Worm (Caenorhabditis elegans) whole organism, early embryonic: Measurements from ENCODE around the gene cah-4.

Source experiments
- B0310.2 ChIP-seq: sonication (generic microtip); optimal IDR thresholded peaks from 2 replicates; lab custom pipeline; 2016; ENCODE audit warnings: mild to moderate bottlenecking, missing genetic modification characterization, missing compliant biosample characterization
- F13C5.2 ChIP-seq: sonication (generic microtip); optimal IDR thresholded peaks from 2 replicates; lab custom pipeline; 2017; ENCODE audit warnings: mild to moderate bottlenecking, missing genetic modification characterization, inconsistent platforms, missing compliant biosample characterization
- aly-1 ChIP-seq: sonication (generic microtip); optimal IDR thresholded peaks from 2 replicates; lab custom pipeline; 2016; ENCODE audit warnings: missing genetic modification characterization, missing compliant biosample characterization
- ama-1 ChIP-seq: fragments of 150-350 bp; optimal IDR thresholded peaks from 2 replicates; lab custom pipeline; 2014
- ceh-13 ChIP-seq: fragments of 200-800 bp; sonication (Bioruptor generic); optimal IDR thresholded peaks from 2 replicates; lab custom pipeline; 2018; ENCODE audit warnings: mild to moderate bottlenecking, missing genetic modification characterization, missing compliant biosample characterization
- ceh-36 ChIP-seq: sonication (generic microtip); optimal IDR thresholded peaks from 2 replicates; lab custom pipeline; 2016; ENCODE audit warnings: missing genetic modification characterization, inconsistent platforms, missing compliant biosample characterization
- ets-7 ChIP-seq: sonication (generic microtip); optimal IDR thresholded peaks from 2 replicates; lab custom pipeline; 2016; ENCODE audit warnings: missing genotype, missing genetic modification characterization, missing compliant biosample characterization
- flt-1 ChIP-seq: fragments of 200-800 bp; sonication (Bioruptor generic); IDR thresholded peaks from 2 replicates; pipeline ENCODE4 v1.3.6; 2022; ENCODE audit warnings: missing genetic modification characterization, missing compliant biosample characterization
- hmbx-1 ChIP-seq: sonication (generic microtip); optimal IDR thresholded peaks from 2 replicates; lab custom pipeline; 2016; ENCODE audit warnings: mild to moderate bottlenecking, missing genetic modification characterization, missing compliant biosample characterization
- hmg-4 ChIP-seq: fragments of 200-800 bp; sonication (Bioruptor generic); optimal IDR thresholded peaks from 2 replicates; lab custom pipeline; 2018; ENCODE audit warnings: mild to moderate bottlenecking, missing genetic modification characterization, missing compliant biosample characterization
- hnd-1 ChIP-seq: sonication (generic microtip); optimal IDR thresholded peaks from 2 replicates; lab custom pipeline; 2016; ENCODE audit warnings: missing genetic modification characterization, missing compliant biosample characterization
- pes-1 ChIP-seq: fragments of 200-800 bp; sonication (Bioruptor generic); IDR thresholded peaks from 2 replicates; pipeline ENCODE4 v1.3.6; 2022; ENCODE audit warnings: missing genetic modification reagents, missing genetic modification characterization, missing compliant biosample characterization
- scrt-1 ChIP-seq: fragments of 200-800 bp; sonication (Bioruptor generic); IDR thresholded peaks from 2 replicates; pipeline ENCODE4 v1.3.6; 2022; ENCODE audit warnings: missing genetic modification characterization, missing compliant biosample characterization
- sea-1 ChIP-seq: fragments of 200-800 bp; sonication (Bioruptor generic); conservative IDR thresholded peaks from 2 replicates; pipeline ENCODE4 v1.3.6; 2022; ENCODE audit warnings: missing genetic modification characterization, missing compliant biosample characterization
- tbx-11 ChIP-seq: fragments of 200-800 bp; sonication (Bioruptor generic); IDR thresholded peaks from 2 replicates; pipeline ENCODE4 v1.3.6; 2022; ENCODE audit warnings: missing genetic modification characterization, missing compliant biosample characterization
- tbx-37 ChIP-seq: fragments of 200-800 bp; sonication (Bioruptor generic); conservative IDR thresholded peaks from 2 replicates; pipeline ENCODE4 v1.3.6; 2022; ENCODE audit warnings: missing genetic modification reagents, missing genetic modification characterization, missing compliant biosample characterization
- tra-4 ChIP-seq: sonication (generic microtip); optimal IDR thresholded peaks from 2 replicates; lab custom pipeline; 2017; ENCODE audit warnings: missing genetic modification characterization, missing compliant biosample characterization

Gene cah-4

ce11 chrX:13530015-13530778 lies 12.2 kb upstream of the cah-4 start:
- TF ChIP-seq tra-4 (tag; lab: Kevin White, UChicago) = no peak
- TF ChIP-seq scrt-1 = no peak
- no peak for TF ChIP-seq F13C5.2 (tag; lab: Kevin White, UChicago)
- TF ChIP-seq hnd-1 = no peak
- no peak for TF ChIP-seq hmbx-1 (tag; lab: Kevin White, UChicago)

- TF ChIP-seq ceh-13 (GFP tag; lab: Kevin White, UChicago) (no peak), F13C5.2 (tag; lab: Kevin White, UChicago) (no peak), hmg-4 (GFP tag; lab: Kevin White, UChicago) (peak; percentile 16), sea-1 (no peak), aly-1 (tag; lab: Kevin White, UChicago) (no peak), flt-1 (GFP tag; lab: Robert Waterston, UW) (no peak), ets-7 (tag; lab: Kevin White, UChicago) (no peak), hmbx-1 (tag; lab: Kevin White, UChicago) (no peak)
Measured at ce11 chrX:13532424-13533309, 9.7 kb upstream of the cah-4 start, which contains the start of gene acr-12. acr-12 (plus strand) TSS chrX:13532853.

ce11 chrX:13536759-13537158 lies 5.6 kb upstream of the cah-4 start, which contains the start of gene R01E6.5:
R01E6.5 (plus strand) TSS chrX:13537059.
- TF ChIP-seq ceh-13 (GFP tag; lab: Kevin White, UChicago) = no peak
- no peak for TF ChIP-seq flt-1 (GFP tag; lab: Robert Waterston, UW)
- no peak for TF ChIP-seq B0310.2 (tag; lab: Kevin White, UChicago)
- no peak for TF ChIP-seq hmg-4 (GFP tag; lab: Kevin White, UChicago)
- no peak for TF ChIP-seq hnd-1
- TF ChIP-seq F13C5.2 (tag; lab: Kevin White, UChicago) = no peak
- no peak for TF ChIP-seq ceh-36 (tag; lab: Kevin White, UChicago)
- no peak for TF ChIP-seq ets-7 (tag; lab: Kevin White, UChicago)
- no peak for TF ChIP-seq hmbx-1 (tag; lab: Kevin White, UChicago)
- TF ChIP-seq ama-1 (lab: Kevin White, UChicago) = no peak
- no peak for TF ChIP-seq pes-1 (GFP tag; lab: Robert Waterston, UW)
- no peak for TF ChIP-seq tbx-37 (GFP tag; lab: Robert Waterston, UW)
- TF ChIP-seq tbx-11 (GFP tag; lab: Robert Waterston, UW) = no peak
- TF ChIP-seq tra-4 (tag; lab: Kevin White, UChicago) = no peak

- TF ChIP-seq hmbx-1 (tag; lab: Kevin White, UChicago) = no peak
- TF ChIP-seq ama-1 (lab: Kevin White, UChicago) = no peak
- no peak for TF ChIP-seq pes-1 (GFP tag; lab: Robert Waterston, UW)
- no peak for TF ChIP-seq tbx-37 (GFP tag; lab: Robert Waterston, UW)
- no peak for TF ChIP-seq ets-7 (tag; lab: Kevin White, UChicago)
- TF ChIP-seq sea-1 = no peak
- TF ChIP-seq tbx-11 (GFP tag; lab: Robert Waterston, UW) = no peak
- TF ChIP-seq scrt-1 = no peak
- TF ChIP-seq tra-4 (tag; lab: Kevin White, UChicago) = no peak
- no peak for TF ChIP-seq F13C5.2 (tag; lab: Kevin White, UChicago)
- TF ChIP-seq hnd-1 = no peak
- no peak for TF ChIP-seq flt-1 (GFP tag; lab: Robert Waterston, UW)
- no peak for TF ChIP-seq B0310.2 (tag; lab: Kevin White, UChicago)
- TF ChIP-seq ceh-36 (tag; lab: Kevin White, UChicago) = no peak
- TF ChIP-seq hmg-4 (GFP tag; lab: Kevin White, UChicago) = no peak
- TF ChIP-seq aly-1 (tag; lab: Kevin White, UChicago) = no peak
- TF ChIP-seq ceh-13 (GFP tag; lab: Kevin White, UChicago) = no peak
Measured at ce11 chrX:13539701-13540100, 2.7 kb upstream of the cah-4 start.

ce11 chrX:13541335-13541734 lies 1.0 kb upstream of the cah-4 start:
- TF ChIP-seq tbx-11 (GFP tag; lab: Robert Waterston, UW) (no peak), aly-1 (tag; lab: Kevin White, UChicago) (no peak), B0310.2 (tag; lab: Kevin White, UChicago) (no peak), sea-1 (no peak), ceh-36 (tag; lab: Kevin White, UChicago) (no peak), hmbx-1 (tag; lab: Kevin White, UChicago) (no peak)

- no peak for TF ChIP-seq aly-1 (tag; lab: Kevin White, UChicago)
- no peak for TF ChIP-seq scrt-1
- no peak for TF ChIP-seq B0310.2 (tag; lab: Kevin White, UChicago)
- no peak for TF ChIP-seq tbx-37 (GFP tag; lab: Robert Waterston, UW)
Measured at ce11 chrX:13542757-13543156, 383 bp downstream of the cah-4 start.

- TF ChIP-seq ceh-36 (tag; lab: Kevin White, UChicago) (no peak), ets-7 (tag; lab: Kevin White, UChicago) (no peak), tbx-11 (GFP tag; lab: Robert Waterston, UW) (no peak), ceh-13 (GFP tag; lab: Kevin White, UChicago) (no peak), pes-1 (GFP tag; lab: Robert Waterston, UW) (no peak), hmg-4 (GFP tag; lab: Kevin White, UChicago) (no peak), F13C5.2 (tag; lab: Kevin White, UChicago) (no peak), sea-1 (no peak), ama-1 (lab: Kevin White, UChicago) (no peak), hnd-1 (no peak), B0310.2 (tag; lab: Kevin White, UChicago) (no peak), aly-1 (tag; lab: Kevin White, UChicago) (no peak)
Measured at ce11 chrX:13543350-13543749, 976 bp downstream of the cah-4 start.
